Fruit fly (Drosophila melanogaster) whole organism, pupa: Measurements from ENCODE around the gene Osi23.

ENCODE experiments used
- CG10348 ChIP-seq: fragments of 200-800 bp; sonication (Bioruptor generic); IDR thresholded peaks from 2 replicates; pipeline ENCODE4 v1.3.6; 2022; ENCODE audit warnings: missing biosample characterization, missing genetic modification characterization
- CG12605 ChIP-seq: fragments of 200-800 bp; sonication (Bioruptor generic); IDR thresholded peaks from 2 replicates; pipeline ENCODE4 v1.3.6; 2022; ENCODE audit warnings: missing biosample characterization, missing genetic modification characterization
- CG13204 ChIP-seq: fragments of 200-800 bp; sonication (Bioruptor generic); optimal IDR thresholded peaks from 2 replicates; lab custom pipeline; 2018; ENCODE audit warnings: missing biosample characterization, mild to moderate bottlenecking, missing genetic modification characterization, moderate library complexity
- CG14655 ChIP-seq: fragments of 200-800 bp; sonication (Bioruptor generic); optimal IDR thresholded peaks from 3 replicates; lab custom pipeline; 2017; ENCODE audit warnings: mild to moderate bottlenecking, missing biosample characterization, missing genetic modification reagents, missing genetic modification characterization
- CG15710 ChIP-seq: fragments of 200-800 bp; sonication (Bioruptor generic); optimal IDR thresholded peaks from 2 replicates; lab custom pipeline; 2018; ENCODE audit warnings: missing biosample characterization, mild to moderate bottlenecking, missing genetic modification characterization, moderate library complexity
- CG17806 ChIP-seq: fragments of 200-800 bp; sonication (Bioruptor generic); optimal IDR thresholded peaks from 2 replicates; lab custom pipeline; 2018; ENCODE audit warnings: missing biosample characterization, mild to moderate bottlenecking, missing genetic modification characterization, moderate library complexity
- CG32121 ChIP-seq: fragments of 200-800 bp; sonication (Bioruptor generic); IDR thresholded peaks from 2 replicates; pipeline ENCODE4 v1.3.6; 2022; ENCODE audit warnings: missing biosample characterization, missing genetic modification characterization
- CG34367 ChIP-seq: fragments of 200-800 bp; sonication (Bioruptor generic); optimal IDR thresholded peaks from 2 replicates; lab custom pipeline; 2018; ENCODE audit warnings: missing biosample characterization, mild to moderate bottlenecking, missing genetic modification characterization
- CG4496 ChIP-seq: fragments of 200-800 bp; sonication (Bioruptor generic); IDR thresholded peaks from 3 replicates; pipeline ENCODE4 v1.3.6; 2022; ENCODE audit warnings: missing biosample characterization, missing genetic modification characterization
- CG8159 ChIP-seq: fragments of 200-800 bp; sonication (Bioruptor generic); optimal IDR thresholded peaks from 3 replicates; lab custom pipeline; 2018; ENCODE audit warnings: missing biosample characterization, mild to moderate bottlenecking, missing genetic modification characterization, moderate library complexity
- CG8301 ChIP-seq: fragments of 200-800 bp; sonication (Bioruptor generic); optimal IDR thresholded peaks from 2 replicates; lab custom pipeline; 2018; ENCODE audit warnings: missing biosample characterization, mild to moderate bottlenecking, missing genetic modification characterization
- CG9948 ChIP-seq: fragments of 200-800 bp; sonication (Bioruptor generic); optimal IDR thresholded peaks from 2 replicates; lab custom pipeline; 2018; ENCODE audit warnings: missing biosample characterization, mild to moderate bottlenecking, missing genetic modification characterization, moderate library complexity
- D1 ChIP-seq: fragments of 200-800 bp; sonication (Bioruptor generic); optimal IDR thresholded peaks from 2 replicates; lab custom pipeline; 2018; ENCODE audit warnings: missing biosample characterization, mild to moderate bottlenecking, missing genetic modification characterization, moderate library complexity
- EcR ChIP-seq: fragments of 200-800 bp; sonication (Bioruptor generic); optimal IDR thresholded peaks from 3 replicates; lab custom pipeline; 2019; ENCODE audit warnings: missing biosample characterization, missing genetic modification characterization, mild to moderate bottlenecking, moderate library complexity, missing genetic modification reagents
- Ets98B ChIP-seq: fragments of 200-800 bp; sonication (Bioruptor generic); IDR thresholded peaks from 2 replicates; pipeline ENCODE4 v1.3.6; 2022; ENCODE audit warnings: missing biosample characterization, missing genetic modification characterization
- Pif1A ChIP-seq: fragments of 200-800 bp; sonication (Bioruptor generic); optimal IDR thresholded peaks from 3 replicates; lab custom pipeline; 2016; ENCODE audit warnings: missing biosample characterization, missing genetic modification characterization
- Pif1B ChIP-seq: fragments of 200-800 bp; sonication (Bioruptor generic); optimal IDR thresholded peaks from 3 replicates; lab custom pipeline; 2016; ENCODE audit warnings: missing biosample characterization, missing genetic modification characterization
- Snoo ChIP-seq: fragments of 200-800 bp; sonication (Bioruptor generic); optimal IDR thresholded peaks from 3 replicates; lab custom pipeline; 2017; ENCODE audit warnings: missing biosample characterization, mild to moderate bottlenecking, missing genetic modification characterization, inconsistent platforms
- fd96Ca ChIP-seq: fragments of 200-800 bp; sonication (Bioruptor generic); IDR thresholded peaks from 3 replicates; pipeline ENCODE4 v1.3.6; 2022; ENCODE audit warnings: missing biosample characterization, missing genetic modification characterization
- gl ChIP-seq: fragments of 200-800 bp; sonication (Bioruptor generic); optimal IDR thresholded peaks from 2 replicates; lab custom pipeline; 2018; ENCODE audit warnings: missing biosample characterization, mild to moderate bottlenecking, missing genetic modification characterization
- rn ChIP-seq: fragments of 200-800 bp; sonication (Bioruptor generic); IDR thresholded peaks from 2 replicates; pipeline ENCODE4 v1.3.6; 2022; ENCODE audit warnings: missing biosample characterization, missing genetic modification characterization

Osi23 gene

DNA sequence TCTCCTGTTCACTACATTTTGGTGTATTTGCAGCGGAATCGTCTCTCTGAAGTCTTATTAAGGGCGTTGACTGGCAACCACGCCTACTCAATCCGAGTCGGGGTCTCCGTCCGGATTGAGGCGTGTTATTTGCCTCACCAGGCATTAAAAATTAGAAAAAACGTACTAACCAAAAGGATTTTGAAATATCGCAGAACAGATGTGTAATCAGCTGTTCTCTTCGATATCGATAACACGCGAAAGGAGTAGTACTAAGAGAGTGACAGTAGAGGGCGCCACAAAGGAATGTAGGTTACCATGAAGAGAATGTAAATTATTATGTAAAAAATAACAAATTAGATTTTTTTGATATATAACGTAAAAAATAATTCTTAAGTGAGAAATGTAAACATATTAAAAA lies 19.9 kb downstream of the Osi23 start, which contains the start of gene CG15536:
CG15536 (minus strand) TSS at position 170 of the 400 bp plus-strand sequence.
- no peak for TF ChIP-seq CG8159 (tag; lab: Kevin White, UChicago)
- TF ChIP-seq CG12605 (GFP tag; lab: Robert Waterston, UW), result no peak
- TF ChIP-seq Ets98B (GFP tag; lab: Robert Waterston, UW), result no peak
- TF ChIP-seq Pif1A (GFP tag; lab: Kevin White, UChicago), result no peak
- no peak for TF ChIP-seq CG34367 (tag; lab: Kevin White, UChicago)
- TF ChIP-seq CG17806 (tag; lab: Kevin White, UChicago), result no peak
- no peak for TF ChIP-seq CG8301 (tag; lab: Kevin White, UChicago)
- TF ChIP-seq CG32121 (GFP tag; lab: Robert Waterston, UW), result no peak
- no peak for TF ChIP-seq CG13204
- no peak for TF ChIP-seq CG9948
- TF ChIP-seq Pif1B (GFP tag; lab: Kevin White, UChicago), result no peak
- no peak for TF ChIP-seq CG14655 (GFP tag; lab: Kevin White, UChicago)
- TF ChIP-seq CG15710 (tag; lab: Kevin White, UChicago), result no peak
- TF ChIP-seq fd96Ca, result no peak
- no peak for TF ChIP-seq EcR (GFP tag; lab: Kevin White, UChicago)
- no peak for TF ChIP-seq Snoo (tag; lab: Kevin White, UChicago)
- TF ChIP-seq CG4496 (GFP tag; lab: Robert Waterston, UW), result no peak
- TF ChIP-seq CG10348 (GFP tag; lab: Robert Waterston, UW), result no peak
- TF ChIP-seq gl, result no peak
- TF ChIP-seq D1 (tag; lab: Kevin White, UChicago), result no peak

DNA sequence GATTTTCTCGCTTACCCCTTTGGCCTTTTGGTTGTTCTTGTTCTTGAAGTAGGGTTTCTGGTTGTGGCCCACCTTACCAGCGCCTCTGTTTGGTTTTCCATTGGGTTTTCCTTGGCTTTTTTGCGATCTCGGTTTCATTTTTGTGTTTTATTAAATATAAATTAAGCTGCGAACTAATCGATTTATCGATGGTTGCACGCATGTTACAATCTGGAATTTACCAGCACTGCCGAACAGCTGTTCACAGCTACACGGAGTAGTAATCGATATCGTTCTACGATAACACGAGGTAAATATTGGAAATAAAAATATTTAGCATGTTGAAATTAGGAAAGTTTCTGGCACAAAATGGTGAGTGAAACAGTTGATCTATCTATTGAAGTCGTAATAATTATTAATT lies 21.2 kb downstream of the Osi23 start, which contains the start of the genes CG15535 and mRpS18C:
CG15535 (minus strand) TSS at position 235 of the 400 bp plus-strand sequence.
mRpS18C (plus strand) TSS at position 280 of the 400 bp plus-strand sequence.
- no peak for TF ChIP-seq CG14655 (GFP tag; lab: Kevin White, UChicago)
- TF ChIP-seq rn (GFP tag; lab: Robert Waterston, UW), result no peak
- no peak for TF ChIP-seq Pif1A (GFP tag; lab: Kevin White, UChicago)
- no peak for TF ChIP-seq CG17806 (tag; lab: Kevin White, UChicago)
- TF ChIP-seq Snoo (tag; lab: Kevin White, UChicago), result no peak
- TF ChIP-seq CG12605 (GFP tag; lab: Robert Waterston, UW), result no peak
- TF ChIP-seq CG15710 (tag; lab: Kevin White, UChicago), result no peak
- no peak for TF ChIP-seq EcR (GFP tag; lab: Kevin White, UChicago)

DNA sequence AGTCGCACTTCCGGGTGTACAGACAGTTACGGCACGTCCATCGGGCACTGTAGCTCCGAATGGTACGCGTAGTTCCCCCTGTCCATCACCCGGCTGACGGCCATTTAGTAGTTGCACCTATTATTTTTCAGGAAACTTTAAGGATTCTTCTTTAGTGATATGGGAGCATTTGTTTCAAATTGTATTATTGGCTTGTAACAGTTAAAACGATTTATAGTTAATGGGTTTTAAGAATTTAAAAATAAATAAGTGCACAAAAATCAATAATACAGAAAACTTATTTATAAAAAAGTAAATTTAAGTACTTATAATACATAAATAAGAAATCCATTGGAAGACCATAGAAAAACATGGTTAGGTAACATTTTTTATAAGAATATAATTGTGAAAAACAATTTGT lies 22.0 kb downstream of the Osi23 start, which contains the start of the genes CG2217 and CG42740:
CG2217 (minus strand) TSS at position 101 of the 400 bp plus-strand sequence.
CG42740 (minus strand) TSS at position 101 of the 400 bp plus-strand sequence.
- TF ChIP-seq CG14655 (GFP tag; lab: Kevin White, UChicago) (no peak), Snoo (tag; lab: Kevin White, UChicago) (no peak), CG15710 (tag; lab: Kevin White, UChicago) (no peak), rn (GFP tag; lab: Robert Waterston, UW) (no peak), gl (no peak), CG13204 (no peak), CG10348 (GFP tag; lab: Robert Waterston, UW) (no peak), CG17806 (tag; lab: Kevin White, UChicago) (no peak), Pif1B (GFP tag; lab: Kevin White, UChicago) (no peak), Pif1A (GFP tag; lab: Kevin White, UChicago) (no peak), Ets98B (GFP tag; lab: Robert Waterston, UW) (no peak), CG8301 (tag; lab: Kevin White, UChicago) (no peak), CG32121 (GFP tag; lab: Robert Waterston, UW) (no peak), CG4496 (GFP tag; lab: Robert Waterston, UW) (no peak), D1 (tag; lab: Kevin White, UChicago) (no peak), fd96Ca (no peak), CG12605 (GFP tag; lab: Robert Waterston, UW) (no peak), CG8159 (tag; lab: Kevin White, UChicago) (no peak), EcR (GFP tag; lab: Kevin White, UChicago) (no peak)
- TF ChIP-seq, all 21 proteins: peak for 0

DNA sequence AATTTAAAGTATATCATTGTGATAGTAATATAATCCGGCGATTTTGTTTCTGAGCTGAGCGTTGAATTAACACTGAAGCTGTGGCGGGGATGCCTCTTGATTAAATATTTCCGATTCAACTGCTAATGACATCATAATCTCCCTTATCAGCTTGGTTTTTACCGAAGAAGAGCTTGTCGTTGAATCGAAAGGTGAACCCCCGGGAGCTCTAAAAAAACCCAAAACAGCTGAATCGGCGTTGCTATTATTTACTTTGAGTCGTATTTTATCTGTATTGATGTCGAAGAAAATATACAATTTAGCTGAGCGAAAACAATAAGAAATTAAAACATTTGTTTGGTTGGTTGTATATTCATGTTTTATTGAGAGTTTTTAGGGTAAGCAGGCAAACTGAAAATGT lies 25.6 kb downstream of the Osi23 start:
- no peak for TF ChIP-seq Pif1B (GFP tag; lab: Kevin White, UChicago)
- no peak for TF ChIP-seq CG9948
- no peak for TF ChIP-seq CG8301 (tag; lab: Kevin White, UChicago)
- TF ChIP-seq CG17806 (tag; lab: Kevin White, UChicago), result no peak
- TF ChIP-seq CG8159 (tag; lab: Kevin White, UChicago), result no peak
- TF ChIP-seq Pif1A (GFP tag; lab: Kevin White, UChicago), result no peak
- no peak for TF ChIP-seq EcR (GFP tag; lab: Kevin White, UChicago)
- no peak for TF ChIP-seq CG34367 (tag; lab: Kevin White, UChicago)

DNA sequence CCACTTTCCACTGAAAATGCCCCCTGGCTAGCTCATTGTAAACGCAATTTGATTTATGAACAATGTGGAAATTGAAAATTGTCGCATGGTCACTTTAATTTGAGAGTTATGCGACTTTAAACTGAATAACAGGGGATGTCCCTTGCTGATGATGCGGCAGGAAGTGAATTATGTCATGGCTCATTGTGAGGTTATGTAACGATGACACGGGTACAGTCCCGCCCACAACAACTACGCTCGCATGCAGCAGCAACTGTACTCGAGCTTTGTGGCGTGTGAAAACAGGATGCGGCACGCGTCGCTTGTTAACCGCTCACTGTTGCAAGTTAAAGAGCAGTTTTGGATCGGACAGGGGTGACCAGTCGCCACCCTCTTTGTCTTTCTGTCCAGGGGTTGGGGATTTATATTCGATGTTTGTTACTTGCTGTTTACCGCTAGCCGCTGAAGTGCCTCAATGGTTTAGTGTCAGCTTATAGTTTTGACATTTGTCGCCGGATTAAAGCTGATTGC lies 28.0 kb downstream of the Osi23 start:
- TF ChIP-seq CG4496 (GFP tag; lab: Robert Waterston, UW), result no peak
- TF ChIP-seq gl, result no peak
- no peak for TF ChIP-seq Snoo (tag; lab: Kevin White, UChicago)
- TF ChIP-seq EcR (GFP tag; lab: Kevin White, UChicago), result no peak
- no peak for TF ChIP-seq D1 (tag; lab: Kevin White, UChicago)
- TF ChIP-seq CG8159 (tag; lab: Kevin White, UChicago), result no peak
- no peak for TF ChIP-seq CG17806 (tag; lab: Kevin White, UChicago)
- TF ChIP-seq Ets98B (GFP tag; lab: Robert Waterston, UW), result no peak
